Worm (Caenorhabditis elegans) whole organism, L4 larva: Measurements from ENCODE around the gene snb-6.

Experiments used
- D1046.2 ChIP-seq: fragments of 200-800 bp; sonication (Bioruptor generic); IDR thresholded peaks from 2 replicates; pipeline ENCODE4 v1.3.6; 2022; ENCODE audit warnings: missing genetic modification characterization, missing compliant biosample characterization
- F10B5.3 ChIP-seq: sonication (generic microtip); optimal IDR thresholded peaks from 2 replicates; lab custom pipeline; 2016; ENCODE audit warnings: mild to moderate bottlenecking, missing genetic modification characterization, missing compliant biosample characterization
- F37D6.2 ChIP-seq: sonication (generic microtip); optimal IDR thresholded peaks from 2 replicates; lab custom pipeline; 2016; ENCODE audit warnings: mild to moderate bottlenecking, missing genetic modification characterization, missing compliant biosample characterization
- T20F7.1 ChIP-seq: fragments of 200-800 bp; sonication (Bioruptor generic); optimal IDR thresholded peaks from 2 replicates; lab custom pipeline; 2018; ENCODE audit warnings: mild to moderate bottlenecking, missing genetic modification characterization, missing compliant biosample characterization
- Y105C5A.15 ChIP-seq: fragments of 200-800 bp; sonication (Bioruptor generic); IDR thresholded peaks from 2 replicates; pipeline ENCODE4 v1.3.6; 2022; ENCODE audit warnings: missing genetic modification characterization, missing compliant biosample characterization
- Y48G9A.11 ChIP-seq: fragments of 200-800 bp; sonication (Bioruptor generic); IDR thresholded peaks from 2 replicates; pipeline ENCODE4 v1.3.6; 2022; ENCODE audit warnings: missing genetic modification reagents, missing genetic modification characterization, missing compliant biosample characterization
- aha-1 ChIP-seq: fragments of 150-350 bp; peaks from one replicate; lab custom pipeline; 2014; ENCODE audit warnings: missing biosample characterization, missing genetic modification characterization
- aly-2 ChIP-seq: sonication (generic microtip); optimal IDR thresholded peaks from 2 replicates; lab custom pipeline; 2018; ENCODE audit warnings: missing biosample characterization, missing genetic modification characterization
- ceh-20 ChIP-seq: fragments of 200-800 bp; sonication (Bioruptor generic); IDR thresholded peaks from 2 replicates; pipeline ENCODE4 v1.3.6; 2022; ENCODE audit warnings: missing genetic modification reagents, missing genetic modification characterization, missing compliant biosample characterization
- ceh-62 ChIP-seq: sonication (generic microtip); optimal IDR thresholded peaks from 2 replicates; lab custom pipeline; 2017; ENCODE audit warnings: missing biosample characterization, missing genetic modification characterization
- ces-1 ChIP-seq: fragments of 150-350 bp; sonication (generic microtip); optimal IDR thresholded peaks from 4 replicates; lab custom pipeline; 2014; ENCODE audit warnings: missing biosample characterization, missing genetic modification reagents, missing genetic modification characterization
- daf-19 ChIP-seq: fragments of 200-800 bp; sonication (Bioruptor generic); conservative IDR thresholded peaks from 2 replicates; pipeline ENCODE4 v1.3.6; 2022; ENCODE audit warnings: missing genetic modification characterization, missing compliant biosample characterization
- gei-8 ChIP-seq: fragments of 200-800 bp; sonication (Bioruptor generic); optimal IDR thresholded peaks from 2 replicates; lab custom pipeline; 2018; ENCODE audit warnings: mild to moderate bottlenecking, missing genetic modification characterization, missing compliant biosample characterization
- hlh-11 ChIP-seq: fragments of 200-800 bp; sonication (Bioruptor generic); optimal IDR thresholded peaks from 2 replicates; lab custom pipeline; 2018; ENCODE audit warnings: mild to moderate bottlenecking, missing genetic modification characterization, missing compliant biosample characterization
- hlh-30 ChIP-seq: sonication (generic microtip); optimal IDR thresholded peaks from 2 replicates; lab custom pipeline; 2017; ENCODE audit warnings: antibody characterized with exemption, mild to moderate bottlenecking, missing genetic modification characterization, missing compliant biosample characterization; ENCODE audit not compliant: insufficient read depth
- lin-15B ChIP-seq: fragments of 150-350 bp; sonication (generic microtip); optimal IDR thresholded peaks from 3 replicates; lab custom pipeline; 2014; ENCODE audit warnings: missing biosample characterization, missing genetic modification characterization
- lin-38 ChIP-seq: fragments of 200-800 bp; sonication (Bioruptor generic); IDR thresholded peaks from 2 replicates; pipeline ENCODE4 v1.3.6; 2022; ENCODE audit warnings: missing genetic modification reagents, missing genetic modification characterization, missing compliant biosample characterization
- mdl-1 ChIP-seq, 2 experiments: fragments of 150-350 bp in 1 of 2; sonication (generic microtip) in 1 of 2; optimal IDR thresholded peaks; 2 replicates each; lab custom pipeline; 2014 to 2017; ENCODE audit warnings: missing biosample characterization in 2 of 2, missing genetic modification characterization in 2 of 2
- mep-1 ChIP-seq: fragments of 150-350 bp; sonication (generic microtip); optimal IDR thresholded peaks from 3 replicates; lab custom pipeline; 2014; ENCODE audit warnings: missing biosample characterization, missing genetic modification characterization
- mxl-3 ChIP-seq: fragments of 200-800 bp; sonication (Bioruptor generic); optimal IDR thresholded peaks from 2 replicates; lab custom pipeline; 2018; ENCODE audit warnings: mild to moderate bottlenecking, missing genetic modification characterization, missing compliant biosample characterization
- nhr-11 ChIP-seq: fragments of 150-350 bp; optimal IDR thresholded peaks from 2 replicates; lab custom pipeline; 2014; ENCODE audit warnings: missing biosample characterization, missing genetic modification characterization
- nhr-25 ChIP-seq: sonication (generic microtip); optimal IDR thresholded peaks from 2 replicates; lab custom pipeline; 2017; ENCODE audit warnings: missing genetic modification characterization, mild to moderate bottlenecking, missing compliant biosample characterization, antibody characterized with exemption, moderate library complexity, borderline replicate concordance; ENCODE audit not compliant: insufficient read depth
- nhr-28 ChIP-seq: fragments of 150-350 bp; optimal IDR thresholded peaks from 2 replicates; lab custom pipeline; 2014; ENCODE audit warnings: missing biosample characterization, missing genetic modification characterization
- nhr-41 ChIP-seq: fragments of 200-800 bp; sonication (Bioruptor generic); IDR thresholded peaks from 2 replicates; pipeline ENCODE4 v1.3.6; 2022; ENCODE audit warnings: missing genetic modification reagents, missing genetic modification characterization, missing compliant biosample characterization
- nhr-48 ChIP-seq: sonication (generic microtip); optimal IDR thresholded peaks from 2 replicates; lab custom pipeline; 2016; ENCODE audit warnings: mild to moderate bottlenecking, missing genetic modification characterization, missing compliant biosample characterization
- nhr-77 ChIP-seq: fragments of 150-350 bp; optimal IDR thresholded peaks from 2 replicates; lab custom pipeline; 2014; ENCODE audit warnings: missing biosample characterization, missing genetic modification characterization
- pha-4 ChIP-seq, 2 experiments: fragments of 150-350 bp in 1 of 2; fragments of 200-800 bp in 1 of 2; sonication (Bioruptor generic) in 1 of 2; IDR thresholded peaks in 1 of 2; optimal IDR thresholded peaks in 1 of 2; 2 replicates each; pipeline versions ENCODE4 v1.3.6 to Lab custom; 2014 to 2022; ENCODE audit warnings: missing genetic modification characterization in 2 of 2, missing genetic modification reagents in 2 of 2, missing biosample characterization in 1 of 2, missing compliant biosample characterization in 1 of 2
- unc-39 ChIP-seq: sonication (generic microtip); optimal IDR thresholded peaks from 2 replicates; lab custom pipeline; 2017; ENCODE audit warnings: missing biosample characterization, missing genetic modification characterization
- unc-62 ChIP-seq, 3 experiments: fragments of 150-350 bp in 1 of 3; sonication (generic microtip); optimal IDR thresholded peaks in 2 of 3; peaks in 1 of 3; 1 replicate in 1 of 3; 2 replicates in 2 of 3; lab custom pipeline; 2014 to 2017; ENCODE audit warnings: missing biosample characterization in 3 of 3, missing genetic modification characterization in 3 of 3, missing genetic modification reagents in 3 of 3, missing genotype in 1 of 3

The snb-6 gene

ce11 chrII:8856524-8856923 lies 3.0 kb downstream of the snb-6 start:
- TF ChIP-seq F37D6.2 (tag; lab: Kevin White, UChicago) (no peak), ces-1 (GFP tag; lab: Kevin White, UChicago) (no peak), pha-4 (GFP tag; IDR thresholded peaks at IDR 0.05; lab: Robert Waterston, UW) (no peak), pha-4 (tag; optimal IDR thresholded peaks at IDR 0.05; lab: Kevin White, UChicago) (no peak)

DNA sequence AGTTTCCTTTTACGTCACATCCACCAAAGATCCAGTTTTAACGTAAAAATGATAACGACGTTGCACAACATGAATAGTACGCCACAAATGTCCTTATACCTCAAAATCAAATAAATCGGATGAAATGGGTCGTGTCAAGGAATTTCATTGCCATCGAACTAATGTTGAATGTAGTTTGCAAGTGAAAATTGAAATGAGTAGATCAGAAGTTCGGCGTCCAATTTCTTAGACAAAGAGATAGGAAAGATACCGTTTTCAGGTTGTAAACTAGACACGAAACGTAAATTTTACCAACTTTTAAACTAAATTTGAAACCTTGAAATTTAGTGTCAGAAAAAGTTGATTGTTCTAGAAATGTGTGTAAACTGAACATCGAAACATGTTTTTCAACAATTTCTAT lies 4.6 kb downstream of the snb-6 start:
- TF ChIP-seq Y48G9A.11 (GFP tag; lab: Robert Waterston, UW) (no peak), unc-62 (GFP tag; optimal IDR thresholded peaks at IDR 0.05 in 1 of 2; lab: Kevin White, UChicago) (peak in 1 of 2 experiments; percentile 81), unc-62 (tag; optimal IDR thresholded peaks at IDR 0.05; lab: Kevin White, UChicago) (no peak), Y105C5A.15 (GFP tag; lab: Robert Waterston, UW) (no peak)

DNA sequence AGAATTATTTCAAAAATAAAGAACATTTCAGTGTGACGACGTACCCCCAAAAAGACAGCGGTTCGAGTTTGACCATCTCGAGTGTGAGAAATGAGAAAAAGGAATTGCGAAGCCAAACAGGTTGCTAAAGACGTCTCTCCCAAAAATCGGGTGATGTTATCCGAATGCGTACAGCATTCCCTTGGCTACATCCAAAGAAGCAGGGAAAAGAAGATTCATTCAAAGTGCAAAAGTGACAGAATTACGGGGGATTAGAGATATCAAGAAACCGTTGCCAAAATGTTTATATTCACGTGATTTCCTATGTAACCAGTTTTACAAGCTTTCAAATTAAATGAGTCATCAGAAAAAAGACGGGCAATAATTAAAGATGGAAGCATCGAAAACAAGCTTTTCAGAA lies 5.5 kb downstream of the snb-6 start:
- TF ChIP-seq hlh-11 (tag; lab: Kevin White, UChicago) = peak; percentile 60
- TF ChIP-seq nhr-28 (tag; lab: Kevin White, UChicago) = peak; percentile 47
- no peak for TF ChIP-seq gei-8
- TF ChIP-seq mdl-1 (tag; optimal IDR thresholded peaks at IDR 0.05; lab: Kevin White, UChicago) = peak in 1 of 2 experiments; percentile 19
- TF ChIP-seq ceh-62 = no peak
- no peak for TF ChIP-seq Y48G9A.11 (GFP tag; lab: Robert Waterston, UW)
- TF ChIP-seq nhr-48 = peak; percentile 68
- peak; percentile 33 for TF ChIP-seq mxl-3
- TF ChIP-seq lin-15B (tag; lab: Kevin White, UChicago) = no peak

- TF ChIP-seq daf-19 (GFP tag; lab: Robert Waterston, UW) (no peak), aha-1 (tag; lab: Kevin White, UChicago) (peak; percentile 54), nhr-11 (tag; lab: Kevin White, UChicago) (no peak)
Observed at ce11 chrII:8853238-8853637, 6.3 kb downstream of the snb-6 start.

- peak; percentile 44 for TF ChIP-seq nhr-25 (tag; lab: Kevin White, UChicago)
- peak in 1 of 2 experiments; percentile 8 for TF ChIP-seq unc-62 (GFP tag; optimal IDR thresholded peaks at IDR 0.05 in 1 of 2; lab: Kevin White, UChicago)
- no peak for TF ChIP-seq unc-62 (tag; optimal IDR thresholded peaks at IDR 0.05; lab: Kevin White, UChicago)
- TF ChIP-seq lin-38 = no peak
- TF ChIP-seq nhr-28 (tag; lab: Kevin White, UChicago) = peak; percentile 21
- TF ChIP-seq T20F7.1 (GFP tag; lab: Kevin White, UChicago) = no peak
- no peak for TF ChIP-seq mxl-3
- TF ChIP-seq mep-1 = peak; percentile 19
Observed at ce11 chrII:8851996-8852587, 7.4 kb downstream of the snb-6 start, which contains the start of gene oac-46. oac-46 (minus strand) TSS chrII:8852096.

DNA sequence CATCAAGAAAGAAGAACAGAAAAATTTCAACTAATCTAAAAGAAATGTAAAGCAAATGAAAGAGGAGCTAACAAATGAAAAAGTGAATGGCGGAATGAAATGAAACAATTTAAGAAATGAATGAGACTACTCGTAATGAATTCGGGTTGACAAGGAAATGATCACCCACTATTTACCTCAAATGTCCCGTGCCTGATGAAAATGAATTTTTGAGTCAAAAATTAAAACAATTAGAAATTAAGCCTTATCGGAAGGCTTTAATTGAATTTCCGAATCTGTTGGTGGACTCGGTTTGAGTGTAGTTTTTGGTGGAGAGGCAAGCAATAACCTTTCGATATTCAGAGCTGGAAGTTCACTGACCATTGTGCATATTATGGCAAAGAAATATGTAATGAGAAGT lies 10.5 kb downstream of the snb-6 start:
- TF ChIP-seq unc-62 (GFP tag; optimal IDR thresholded peaks at IDR 0.05 in 1 of 2; lab: Kevin White, UChicago) (peak in 1 of 2 experiments; percentile 53), unc-62 (tag; optimal IDR thresholded peaks at IDR 0.05; lab: Kevin White, UChicago) (no peak), nhr-41 (no peak), aly-2 (tag; lab: Kevin White, UChicago) (no peak), unc-39 (tag; lab: Kevin White, UChicago) (no peak), aha-1 (tag; lab: Kevin White, UChicago) (peak; percentile 63)

ce11 chrII:8845932-8846331 lies 13.6 kb downstream of the snb-6 start:
- TF ChIP-seq ceh-20 (GFP tag; lab: Robert Waterston, UW) (no peak), nhr-28 (tag; lab: Kevin White, UChicago) (peak; percentile 62), mdl-1 (tag; optimal IDR thresholded peaks at IDR 0.05; lab: Kevin White, UChicago) (peak in 1 of 2 experiments; percentile 42), nhr-77 (tag; lab: Kevin White, UChicago) (no peak), F10B5.3 (tag; lab: Kevin White, UChicago) (no peak), hlh-30 (tag; lab: Kevin White, UChicago) (peak; percentile 47), D1046.2 (GFP tag; lab: Robert Waterston, UW) (no peak), hlh-11 (tag; lab: Kevin White, UChicago) (peak; percentile 57)
